Fruit fly (Drosophila melanogaster): ENCODE results near the gene CG32669.

CG32669 gene

DNA sequence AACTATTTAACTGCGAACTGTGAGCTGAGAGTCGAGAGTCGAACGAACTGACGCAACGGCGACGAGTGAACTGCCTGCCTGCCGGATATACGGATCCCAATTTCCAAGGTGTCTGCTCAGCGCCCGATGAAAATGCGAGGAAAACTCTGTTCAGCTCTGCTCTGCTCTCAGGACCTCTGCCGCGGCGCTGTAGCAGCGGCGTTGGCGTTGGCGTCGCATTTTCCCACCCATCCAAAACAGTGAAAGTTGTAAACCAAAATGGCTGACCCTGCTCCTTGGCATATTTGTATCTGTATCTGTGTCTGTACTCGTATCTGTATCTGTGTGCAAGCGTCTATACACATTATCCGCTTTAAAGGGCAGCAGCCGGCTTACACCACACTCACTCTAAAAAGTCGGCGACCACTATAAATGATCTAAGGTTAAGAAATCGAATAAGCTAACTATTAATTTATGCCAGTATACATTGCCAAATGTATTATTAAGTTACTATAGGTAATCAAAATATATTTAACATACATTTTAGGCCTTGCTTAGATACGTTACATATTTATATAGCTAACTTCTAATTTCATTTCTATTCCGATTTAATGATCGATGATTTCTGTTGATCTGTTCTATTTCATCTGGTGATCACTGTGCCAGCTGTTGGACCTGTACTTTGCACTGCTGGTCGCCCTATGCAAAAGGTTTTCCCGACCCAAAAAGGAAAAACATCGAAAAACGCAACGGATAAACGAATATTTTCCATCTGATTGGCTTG lies 22.0 kb downstream of the CG32669 start (continued):
- TF ChIP-seq CG2678 (tag; optimal IDR thresholded peaks at IDR 0.05) (peak; percentile 88), Dip3 (GFP tag; optimal IDR thresholded peaks at IDR 0.05) (no peak), HHEX (GFP tag; optimal IDR thresholded peaks at IDR 0.05) (peak; percentile 47), CG8924 (tag; optimal IDR thresholded peaks at IDR 0.05) (peak; percentile 91), CG10274 (GFP tag; optimal IDR thresholded peaks at IDR 0.05) (peak; percentile 26), fu2 (GFP tag; optimal IDR thresholded peaks at IDR 0.05) (no peak), CG15479 (GFP tag; optimal IDR thresholded peaks at IDR 0.05) (peak; percentile 48), dati (GFP tag; IDR thresholded peaks at IDR 0.05) (no peak), CG18619 (GFP tag; optimal IDR thresholded peaks at IDR 0.05) (peak; percentile 54), Lhr (GFP tag; optimal IDR thresholded peaks at IDR 0.05) (peak; percentile 28), Dbx (GFP tag; IDR thresholded peaks at IDR 0.05) (no peak), CG10366 (GFP tag; IDR thresholded peaks at IDR 0.05) (peak; percentile 29; the same call in 1 of the 2 replicates), Atf6 (GFP tag; IDR thresholded peaks at IDR 0.05) (peak; percentile 26; the same call in 1 of the 2 replicates), CG34376 (GFP tag; optimal IDR thresholded peaks at IDR 0.05) (peak; percentile 23), CG5953 (GFP tag; IDR thresholded peaks at IDR 0.05) (no peak), CG14050 (GFP tag; IDR thresholded peaks at IDR 0.05) (no peak), zen2 (GFP tag; IDR thresholded peaks at IDR 0.05; ENCODE audit: partially characterized antibody) (no peak), pan (optimal IDR thresholded peaks at IDR 0.05) (no peak), pan (GFP tag; optimal IDR thresholded peaks at IDR 0.05 in 1 of 2, IDR thresholded peaks at IDR 0.05 in 1 of 2) (no peak), CHES-1-like (GFP tag; optimal IDR thresholded peaks at IDR 0.05) (no peak), Meics (GFP tag; optimal IDR thresholded peaks at IDR 0.05) (peak; percentile 70), amos (GFP tag; IDR thresholded peaks at IDR 0.05; ENCODE audit: partially characterized antibody) (no peak), sug (tag; optimal IDR thresholded peaks at IDR 0.05) (peak; percentile 18), Ptx1 (GFP tag; IDR thresholded peaks at IDR 0.05) (peak; percentile 46; the same call in 1 of the 2 replicates), CG12104 (GFP tag; optimal IDR thresholded peaks at IDR 0.05) (no peak), ac (GFP tag; optimal IDR thresholded peaks at IDR 0.05) (peak; percentile 87), Fer2 (tag; optimal IDR thresholded peaks at IDR 0.05) (peak; percentile 33), ERR (GFP tag; optimal IDR thresholded peaks at IDR 0.05) (no peak), zf30C (GFP tag; optimal IDR thresholded peaks at IDR 0.05) (no peak), Sry-δ (GFP tag; optimal IDR thresholded peaks at IDR 0.05) (no peak), lab (GFP tag; optimal IDR thresholded peaks at IDR 0.05) (peak; percentile 71), tio (GFP tag; optimal IDR thresholded peaks at IDR 0.05) (peak; percentile 47), lilli (GFP tag; optimal IDR thresholded peaks at IDR 0.05) (peak; percentile 42), disco-r (GFP tag; optimal IDR thresholded peaks at IDR 0.05) (no peak), Dad (GFP tag; optimal IDR thresholded peaks at IDR 0.05) (no peak), gce (GFP tag; IDR thresholded peaks at IDR 0.05) (no peak), scrt (GFP tag; optimal IDR thresholded peaks at IDR 0.05) (peak; percentile 68), Myb (GFP tag; optimal IDR thresholded peaks at IDR 0.05) (no peak), H15 (GFP tag; IDR thresholded peaks at IDR 0.05) (peak; percentile 33; the same call in 1 of the 3 replicates), CG9727 (GFP tag; optimal IDR thresholded peaks at IDR 0.05) (peak; percentile 90), chif (GFP tag; optimal IDR thresholded peaks at IDR 0.05) (peak; percentile 18 to 55), CG7556 (GFP tag; optimal IDR thresholded peaks at IDR 0.05) (peak; percentile 89), CG10147 (GFP tag; optimal IDR thresholded peaks at IDR 0.05) (peak; percentile 61), tap (tag; optimal IDR thresholded peaks at IDR 0.05) (peak; percentile 68), aop (GFP tag; IDR thresholded peaks at IDR 0.05) (no peak), dmrt11E (tag; optimal IDR thresholded peaks at IDR 0.05) (peak; percentile 95), tin (GFP tag; optimal IDR thresholded peaks at IDR 0.05) (peak; percentile 59), onecut (GFP tag; IDR thresholded peaks at IDR 0.05) (peak; percentile 25), CG4404 (GFP tag; IDR thresholded peaks at IDR 0.05) (peak; percentile 88), CG1647 (GFP tag; optimal IDR thresholded peaks at IDR 0.05) (no peak)

All from whole organism, embryonic.